Worm (Caenorhabditis elegans) whole organism, young adult: Measurements from ENCODE around the gene T28A11.22.

Experiments used
- B0336.3 ChIP-seq: fragments of 200-800 bp; sonication (Bioruptor generic); IDR thresholded peaks from 2 replicates; pipeline ENCODE4 v1.3.6; 2022; ENCODE audit warnings: missing genetic modification characterization, missing compliant biosample characterization
- F33H1.4 ChIP-seq: fragments of 200-800 bp; sonication (Bioruptor generic); IDR thresholded peaks from 2 replicates; pipeline ENCODE4 v1.3.6; 2022; ENCODE audit warnings: missing genetic modification reagents, missing genetic modification characterization, missing compliant biosample characterization
- F39B2.1 ChIP-seq: fragments of 200-800 bp; sonication (Bioruptor generic); IDR thresholded peaks from 2 replicates; pipeline ENCODE4 v1.3.6; 2022; ENCODE audit warnings: missing genetic modification reagents, missing genetic modification characterization, missing compliant biosample characterization
- K12H6.12 ChIP-seq: fragments of 200-800 bp; sonication (Bioruptor generic); optimal IDR thresholded peaks from 2 replicates; lab custom pipeline; 2018; ENCODE audit warnings: mild to moderate bottlenecking, missing genetic modification characterization, missing compliant biosample characterization
- akir-1 ChIP-seq: fragments of 200-800 bp; sonication (Bioruptor generic); optimal IDR thresholded peaks from 2 replicates; lab custom pipeline; 2018; ENCODE audit warnings: mild to moderate bottlenecking, missing genetic modification characterization, moderate library complexity, missing compliant biosample characterization
- atf-7 ChIP-seq: sonication (generic microtip); optimal IDR thresholded peaks from 2 replicates; lab custom pipeline; 2017; ENCODE audit warnings: mild to moderate bottlenecking, missing genetic modification characterization, missing compliant biosample characterization
- attf-6 ChIP-seq: fragments of 200-800 bp; sonication (Bioruptor generic); IDR thresholded peaks from 2 replicates; pipeline ENCODE4 v1.3.6; 2022; ENCODE audit warnings: missing genetic modification reagents, missing genetic modification characterization, missing compliant biosample characterization
- bed-1 ChIP-seq: fragments of 200-800 bp; sonication (Bioruptor generic); IDR thresholded peaks from 2 replicates; pipeline ENCODE4 v1.3.6; 2022; ENCODE audit warnings: missing genetic modification reagents, missing genetic modification characterization, missing compliant biosample characterization
- ceh-100 ChIP-seq: fragments of 200-800 bp; sonication (Bioruptor generic); IDR thresholded peaks from 2 replicates; pipeline ENCODE4 v1.3.6; 2022; ENCODE audit warnings: missing genetic modification reagents, missing genetic modification characterization, missing compliant biosample characterization
- dpff-1 ChIP-seq: sonication (generic microtip); optimal IDR thresholded peaks from 2 replicates; lab custom pipeline; 2017; ENCODE audit warnings: mild to moderate bottlenecking, missing genetic modification characterization, missing compliant biosample characterization
- efl-1 ChIP-seq: fragments of 150-350 bp; optimal IDR thresholded peaks from 2 replicates; lab custom pipeline; 2014; ENCODE audit warnings: missing biosample characterization, missing genetic modification reagents, missing genetic modification characterization
- egl-18 ChIP-seq: fragments of 200-800 bp; sonication (Bioruptor generic); IDR thresholded peaks from 2 replicates; pipeline ENCODE4 v1.3.6; 2022; ENCODE audit warnings: missing genetic modification reagents, missing genetic modification characterization, missing compliant biosample characterization
- egl-44 ChIP-seq: fragments of 200-800 bp; sonication (Bioruptor generic); IDR thresholded peaks from 2 replicates; pipeline ENCODE4 v1.3.6; 2022; ENCODE audit warnings: missing genetic modification reagents, missing genetic modification characterization, missing compliant biosample characterization
- ets-4 ChIP-seq: fragments of 200-800 bp; sonication (Bioruptor generic); optimal IDR thresholded peaks from 2 replicates; lab custom pipeline; 2018; ENCODE audit warnings: mild to moderate bottlenecking, missing genetic modification characterization, missing compliant biosample characterization
- hmg-1.2 ChIP-seq: fragments of 200-800 bp; sonication (Bioruptor generic); IDR thresholded peaks from 2 replicates; pipeline ENCODE4 v1.3.6; 2022; ENCODE audit warnings: missing genetic modification reagents, missing genetic modification characterization, missing compliant biosample characterization
- hrde-1 ChIP-seq: sonication (generic microtip); optimal IDR thresholded peaks from 2 replicates; lab custom pipeline; 2016; ENCODE audit warnings: missing genetic modification characterization, mild to moderate bottlenecking, missing compliant biosample characterization, moderate library complexity, missing genotype, missing genetic modification reagents, borderline replicate concordance
- lag-1 ChIP-seq: fragments of 200-800 bp; sonication (Bioruptor generic); IDR thresholded peaks from 2 replicates; pipeline ENCODE4 v1.3.6; 2022; ENCODE audit warnings: missing genetic modification reagents, missing genetic modification characterization, missing compliant biosample characterization
- let-526 ChIP-seq: fragments of 200-800 bp; sonication (Bioruptor generic); IDR thresholded peaks from 2 replicates; pipeline ENCODE4 v1.3.6; 2022; ENCODE audit warnings: missing genetic modification reagents, missing genetic modification characterization, missing compliant biosample characterization
- let-607 ChIP-seq, 2 experiments: fragments of 200-800 bp in 1 of 2; sonication (Bioruptor generic) in 1 of 2; sonication (generic microtip) in 1 of 2; optimal IDR thresholded peaks; 2 replicates each; lab custom pipeline; 2016 to 2018; ENCODE audit warnings: mild to moderate bottlenecking in 2 of 2, missing compliant biosample characterization in 2 of 2, missing genetic modification characterization in 2 of 2, moderate library complexity in 2 of 2, missing genotype in 1 of 2
- lin-40 ChIP-seq: sonication (generic microtip); optimal IDR thresholded peaks from 2 replicates; lab custom pipeline; 2016; ENCODE audit warnings: missing genetic modification characterization, mild to moderate bottlenecking, missing compliant biosample characterization, missing genotype, missing genetic modification reagents
- lsl-1 ChIP-seq: fragments of 200-800 bp; sonication (Bioruptor generic); optimal IDR thresholded peaks from 2 replicates; lab custom pipeline; 2018; ENCODE audit warnings: mild to moderate bottlenecking, missing genetic modification characterization, moderate library complexity, missing compliant biosample characterization
- madf-10 ChIP-seq: sonication (generic microtip); optimal IDR thresholded peaks from 2 replicates; lab custom pipeline; 2016; ENCODE audit warnings: mild to moderate bottlenecking, missing genetic modification characterization, missing compliant biosample characterization
- madf-6 ChIP-seq: fragments of 200-800 bp; sonication (Bioruptor generic); IDR thresholded peaks from 2 replicates; pipeline ENCODE4 v1.3.6; 2022; ENCODE audit warnings: missing genetic modification reagents, missing genetic modification characterization, missing compliant biosample characterization
- mes-4 ChIP-seq: sonication (generic microtip); optimal IDR thresholded peaks from 2 replicates; lab custom pipeline; 2016; ENCODE audit warnings: missing genotype, missing genetic modification characterization, missing compliant biosample characterization
- nfya-1 ChIP-seq: sonication (generic microtip); optimal IDR thresholded peaks from 2 replicates; lab custom pipeline; 2017; ENCODE audit warnings: antibody characterized with exemption, missing compliant biosample characterization, missing genetic modification characterization, borderline replicate concordance; ENCODE audit not compliant: insufficient read depth
- pbrm-1 ChIP-seq: fragments of 200-800 bp; sonication (Bioruptor generic); IDR thresholded peaks from 2 replicates; pipeline ENCODE4 v1.3.6; 2022; ENCODE audit warnings: missing genetic modification reagents, missing genetic modification characterization, missing compliant biosample characterization
- rcor-1 ChIP-seq: fragments of 200-800 bp; sonication (Bioruptor generic); IDR thresholded peaks from 2 replicates; pipeline ENCODE4 v1.3.6; 2022; ENCODE audit warnings: missing genetic modification reagents, missing genetic modification characterization, missing compliant biosample characterization
- rpc-1 ChIP-seq, 2 experiments: fragments of 150-350 bp in 1 of 2; sonication (generic microtip) in 1 of 2; optimal IDR thresholded peaks; 2 replicates each; lab custom pipeline; 2014 to 2018; ENCODE audit warnings: missing biosample characterization in 1 of 2, missing genetic modification characterization in 1 of 2, missing genetic modification reagents in 1 of 2, missing genotype in 1 of 2
- snpc-1.3 ChIP-seq: sonication (generic microtip); optimal IDR thresholded peaks from 2 replicates; lab custom pipeline; 2017; ENCODE audit warnings: missing genetic modification characterization, mild to moderate bottlenecking, missing compliant biosample characterization, antibody characterized with exemption, moderate library complexity, missing genotype, missing genetic modification reagents; ENCODE audit not compliant: insufficient read depth
- snpc-3.4 ChIP-seq: sonication (generic microtip); optimal IDR thresholded peaks from 2 replicates; lab custom pipeline; 2017; ENCODE audit warnings: missing genetic modification characterization, mild to moderate bottlenecking, missing compliant biosample characterization, antibody characterized with exemption, moderate library complexity, missing genotype, missing genetic modification reagents
- somi-1 ChIP-seq: fragments of 200-800 bp; sonication (Bioruptor generic); optimal IDR thresholded peaks from 2 replicates; lab custom pipeline; 2018; ENCODE audit warnings: mild to moderate bottlenecking, missing genetic modification characterization, missing compliant biosample characterization
- tbp1 ChIP-seq: fragments of 200-800 bp; sonication (Bioruptor generic); optimal IDR thresholded peaks from 2 replicates; lab custom pipeline; 2018; ENCODE audit warnings: mild to moderate bottlenecking, missing genetic modification characterization, missing compliant biosample characterization
- unc-130 ChIP-seq: sonication (generic microtip); optimal IDR thresholded peaks from 2 replicates; lab custom pipeline; 2016; ENCODE audit warnings: missing genetic modification reagents, missing genetic modification characterization, missing compliant biosample characterization
- ztf-18 ChIP-seq: sonication (generic microtip); optimal IDR thresholded peaks from 2 replicates; lab custom pipeline; 2016; ENCODE audit warnings: missing genotype, mild to moderate bottlenecking, missing genetic modification characterization, missing compliant biosample characterization
- ztf-25 ChIP-seq: fragments of 200-800 bp; sonication (Bioruptor generic); IDR thresholded peaks from 2 replicates; pipeline ENCODE4 v1.3.6; 2022; ENCODE audit warnings: missing genetic modification reagents, missing genetic modification characterization, missing compliant biosample characterization
- ztf-26 ChIP-seq: sonication (generic microtip); optimal IDR thresholded peaks from 2 replicates; lab custom pipeline; 2017; ENCODE audit warnings: missing genetic modification characterization, missing compliant biosample characterization
- ztf-3 ChIP-seq: fragments of 200-800 bp; sonication (Bioruptor generic); optimal IDR thresholded peaks from 2 replicates; lab custom pipeline; 2018; ENCODE audit warnings: mild to moderate bottlenecking, missing genetic modification characterization, missing compliant biosample characterization

T28A11.22 gene

ce11 chrV:3289267-3289666 lies 31.9 kb downstream of the T28A11.22 start, which contains the start of gene F35F10.6:
Gene F35F10.6, minus strand, starts transcription at chrV:3289367.
- TF ChIP-seq F39B2.1 (GFP tag; lab: Robert Waterston, UW) (no peak), tbp1 (GFP tag; lab: Kevin White, UChicago) (no peak), egl-18 (GFP tag; lab: Robert Waterston, UW) (no peak), rpc-1 (optimal IDR thresholded peaks at IDR 0.05; lab: Kevin White, UChicago) (no peak), rpc-1 (tag; optimal IDR thresholded peaks at IDR 0.05; lab: Kevin White, UChicago) (no peak), lin-40 (tag; lab: Kevin White, UChicago) (no peak), pbrm-1 (GFP tag; lab: Robert Waterston, UW) (no peak), ceh-100 (no peak)

ce11 chrV:3295368-3295767 lies 38.0 kb downstream of the T28A11.22 start:
- TF ChIP-seq efl-1 (GFP tag; lab: Kevin White, UChicago) = no peak
- no peak for TF ChIP-seq hmg-1.2 (GFP tag; lab: Robert Waterston, UW)
- TF ChIP-seq ztf-18 (tag; lab: Kevin White, UChicago) = no peak
- no peak for TF ChIP-seq snpc-3.4 (tag; lab: Kevin White, UChicago)
- no peak for TF ChIP-seq atf-7 (tag; lab: Kevin White, UChicago)
- no peak for TF ChIP-seq ztf-3 (GFP tag; lab: Kevin White, UChicago)
- no peak for TF ChIP-seq bed-1 (GFP tag; lab: Robert Waterston, UW)
- TF ChIP-seq snpc-1.3 (tag; lab: Kevin White, UChicago) = no peak
- no peak for TF ChIP-seq attf-6 (GFP tag; lab: Robert Waterston, UW)
- no peak for TF ChIP-seq egl-18 (GFP tag; lab: Robert Waterston, UW)
- no peak for TF ChIP-seq madf-6 (GFP tag; lab: Robert Waterston, UW)
- TF ChIP-seq ceh-100 = no peak
- no peak for TF ChIP-seq egl-44 (GFP tag; lab: Robert Waterston, UW)
- TF ChIP-seq rcor-1 (GFP tag; lab: Robert Waterston, UW) = no peak
- TF ChIP-seq F33H1.4 (GFP tag; lab: Robert Waterston, UW) = no peak

ce11 chrV:3297764-3298163 lies 40.4 kb downstream of the T28A11.22 start, which contains the start of gene srx-122:
Gene srx-122, minus strand, starts transcription at chrV:3297864.
- TF ChIP-seq mes-4 (tag; lab: Kevin White, UChicago) = no peak

DNA sequence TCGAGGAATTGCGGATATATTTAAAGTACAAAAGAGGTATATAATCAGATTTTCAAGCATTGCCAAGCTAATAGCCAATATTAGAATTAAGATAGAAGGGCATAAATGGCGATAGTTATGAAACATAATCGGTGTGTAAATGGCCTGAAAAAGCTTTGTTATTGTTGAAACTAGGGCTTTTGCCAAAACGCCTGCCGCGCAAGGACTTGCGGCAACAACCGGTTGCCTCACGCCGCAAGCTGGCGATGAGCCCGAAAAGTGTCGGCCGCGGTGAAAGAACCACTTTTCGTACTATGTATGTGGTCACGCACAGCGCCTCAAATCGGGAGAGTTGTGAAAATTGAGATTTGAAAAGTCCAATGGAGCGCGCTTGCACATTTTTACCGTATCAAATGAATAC lies 42.1 kb downstream of the T28A11.22 start:
- TF ChIP-seq egl-18 (GFP tag; lab: Robert Waterston, UW) = peak; percentile 66; the same call in 1 of the 2 replicates
- TF ChIP-seq let-526 (GFP tag; lab: Robert Waterston, UW) = 0 out of 2 replicates have a peak, but pooled peaks have one; percentile 22
- 0 out of 2 replicates have a peak, but pooled peaks have one; percentile 36 for TF ChIP-seq ztf-25
- TF ChIP-seq dpff-1 (tag; lab: Kevin White, UChicago) = no peak
- TF ChIP-seq madf-10 (tag; lab: Kevin White, UChicago) = no peak

DNA sequence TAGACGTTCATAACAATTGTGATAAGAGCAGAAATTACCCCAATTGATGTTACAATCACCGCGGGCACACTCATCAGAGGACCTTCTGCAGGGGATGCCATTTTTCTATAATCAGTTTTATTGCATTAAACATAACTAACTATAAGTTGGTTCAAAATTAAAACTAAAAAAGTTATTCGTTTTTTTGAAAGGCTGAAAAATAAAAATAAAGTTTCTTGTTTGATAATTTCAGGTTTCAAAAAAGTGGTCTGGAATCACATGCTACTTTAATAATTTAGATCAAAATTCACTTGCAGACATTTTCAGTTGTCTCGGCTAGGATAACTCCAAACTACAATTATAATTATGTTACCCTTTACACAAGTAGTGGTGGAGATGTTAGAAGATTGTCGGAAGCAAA lies 44.5 kb downstream of the T28A11.22 start, which contains the start of gene srbc-1:
TSS of gene srbc-1 (minus strand) at position 101 of the 400 bp plus-strand sequence.
- TF ChIP-seq unc-130 (GFP tag; lab: Kevin White, UChicago) (no peak), K12H6.12 (tag; lab: Kevin White, UChicago) (no peak), lsl-1 (GFP tag; lab: Kevin White, UChicago) (no peak), akir-1 (GFP tag; lab: Kevin White, UChicago) (no peak), B0336.3 (GFP tag; lab: Robert Waterston, UW) (no peak), nfya-1 (tag; lab: Kevin White, UChicago) (no peak), madf-6 (GFP tag; lab: Robert Waterston, UW) (no peak), hrde-1 (no peak), let-607 (tag; optimal IDR thresholded peaks at IDR 0.05; lab: Kevin White, UChicago) (no peak), somi-1 (no peak), ets-4 (GFP tag; lab: Kevin White, UChicago) (no peak), lag-1 (GFP tag; lab: Robert Waterston, UW) (no peak), ztf-26 (tag; lab: Kevin White, UChicago) (no peak)
